Worm (Caenorhabditis elegans) whole organism, L2 larva: ENCODE measurements around the gene fbxc-20.

Experiments used
- R02D3.7 ChIP-seq: fragments of 150-350 bp; optimal IDR thresholded peaks from 2 replicates; lab custom pipeline; 2014; ENCODE audit warnings: missing biosample characterization, missing genetic modification characterization
- ceh-82 ChIP-seq: fragments of 150-350 bp; optimal IDR thresholded peaks from 2 replicates; lab custom pipeline; 2014; ENCODE audit warnings: missing biosample characterization, missing genetic modification characterization
- dmd-4 ChIP-seq: sonication (generic microtip); optimal IDR thresholded peaks from 2 replicates; lab custom pipeline; 2017; ENCODE audit warnings: missing biosample characterization, missing genetic modification characterization
- elt-3 ChIP-seq: sonication (generic microtip); optimal IDR thresholded peaks from 2 replicates; lab custom pipeline; 2017; ENCODE audit warnings: missing biosample characterization, missing genetic modification characterization
- lin-39 ChIP-seq: fragments of 150-350 bp; optimal IDR thresholded peaks from 2 replicates; lab custom pipeline; 2014; ENCODE audit warnings: missing biosample characterization, missing genetic modification reagents, missing genetic modification characterization
- nhr-129 ChIP-seq: fragments of 150-350 bp; optimal IDR thresholded peaks from 2 replicates; lab custom pipeline; 2014; ENCODE audit warnings: missing biosample characterization, missing genetic modification characterization
- skn-1 ChIP-seq: sonication (generic microtip); optimal IDR thresholded peaks from 2 replicates; lab custom pipeline; 2017; ENCODE audit warnings: missing biosample characterization, missing genetic modification characterization
- snpc-4 ChIP-seq: fragments of 150-350 bp; optimal IDR thresholded peaks from 2 replicates; lab custom pipeline; 2014; ENCODE audit warnings: missing biosample characterization, missing genetic modification characterization
- unc-62 ChIP-seq: fragments of 150-350 bp; optimal IDR thresholded peaks from 2 replicates; lab custom pipeline; 2014; ENCODE audit warnings: missing biosample characterization, missing genetic modification reagents, missing genetic modification characterization

- TF ChIP-seq dmd-4 (tag; lab: Kevin White, UChicago) (no peak), unc-62 (GFP tag; lab: Kevin White, UChicago) (no peak), nhr-129 (tag; lab: Kevin White, UChicago) (no peak), skn-1 (tag; lab: Kevin White, UChicago) (no peak), R02D3.7 (tag; lab: Kevin White, UChicago) (no peak), elt-3 (tag; lab: Kevin White, UChicago) (no peak), snpc-4 (tag; lab: Kevin White, UChicago) (no peak), lin-39 (tag; lab: Kevin White, UChicago) (no peak), ceh-82 (tag; lab: Kevin White, UChicago) (no peak)
Measured at ce11 chrII:2421185-2421584, 2.2 kb downstream of the fbxc-20 start.
